Fruit fly (Drosophila melanogaster) whole organism, prepupa: ENCODE measurements around the gene CG10486.

ENCODE experiments used
- Blimp-1 ChIP-seq: fragments of 200-800 bp; sonication (Bioruptor generic); optimal IDR thresholded peaks from 3 replicates; lab custom pipeline; 2017; ENCODE audit warnings: missing biosample characterization, missing genetic modification characterization, mild to moderate bottlenecking, moderate library complexity, missing genetic modification reagents
- CG10631 ChIP-seq: fragments of 200-800 bp; sonication (Bioruptor generic); optimal IDR thresholded peaks from 2 replicates; lab custom pipeline; 2016; ENCODE audit warnings: missing biosample characterization, missing genetic modification characterization
- CG10669 ChIP-seq: fragments of 200-800 bp; sonication (Bioruptor generic); optimal IDR thresholded peaks from 3 replicates; lab custom pipeline; 2018; ENCODE audit warnings: missing biosample characterization, mild to moderate bottlenecking, missing genetic modification characterization, moderate library complexity
- CG11762 ChIP-seq: fragments of 200-800 bp; sonication (Bioruptor generic); optimal IDR thresholded peaks from 3 replicates; lab custom pipeline; 2016; ENCODE audit warnings: missing biosample characterization, missing genetic modification characterization; ENCODE audit not compliant: insufficient read depth
- CG11902 ChIP-seq: fragments of 200-800 bp; sonication (Bioruptor generic); optimal IDR thresholded peaks from 3 replicates; lab custom pipeline; 2016; ENCODE audit warnings: missing biosample characterization, missing genetic modification characterization
- CG16779 ChIP-seq: fragments of 200-800 bp; sonication (Bioruptor generic); optimal IDR thresholded peaks from 3 replicates; lab custom pipeline; 2017; ENCODE audit warnings: missing biosample characterization, mild to moderate bottlenecking, missing genetic modification characterization
- CG3032 ChIP-seq: fragments of 200-800 bp; optimal IDR thresholded peaks from 2 replicates; lab custom pipeline; 2019; ENCODE audit warnings: missing biosample characterization, mild to moderate bottlenecking, missing genetic modification characterization, moderate library complexity
- CG31627 ChIP-seq: fragments of 200-800 bp; sonication (Bioruptor generic); optimal IDR thresholded peaks from 3 replicates; lab custom pipeline; 2016; ENCODE audit warnings: missing biosample characterization, missing genetic modification characterization
- CG32006 ChIP-seq: fragments of 200-800 bp; sonication (Bioruptor generic); optimal IDR thresholded peaks from 3 replicates; lab custom pipeline; 2017; ENCODE audit warnings: missing biosample characterization, mild to moderate bottlenecking, missing genetic modification characterization
- CG4318 ChIP-seq: fragments of 200-800 bp; sonication (Bioruptor generic); optimal IDR thresholded peaks from 3 replicates; lab custom pipeline; 2017; ENCODE audit warnings: missing biosample characterization, mild to moderate bottlenecking, missing genetic modification characterization
- CG6163 ChIP-seq: fragments of 200-800 bp; sonication (Bioruptor generic); IDR thresholded peaks from 3 replicates; pipeline ENCODE4 v1.3.6; 2022; ENCODE audit warnings: missing biosample characterization, missing genetic modification characterization
- CG6792 ChIP-seq: fragments of 200-800 bp; sonication (Bioruptor generic); optimal IDR thresholded peaks from 3 replicates; lab custom pipeline; 2016; ENCODE audit warnings: missing biosample characterization, missing genetic modification characterization
- CG6808 ChIP-seq: fragments of 200-800 bp; sonication (Bioruptor generic); optimal IDR thresholded peaks from 3 replicates; lab custom pipeline; 2017; ENCODE audit warnings: missing biosample characterization, missing genetic modification characterization, mild to moderate bottlenecking, moderate library complexity, missing genetic modification reagents
- CG6854 ChIP-seq: fragments of 200-800 bp; sonication (Bioruptor generic); optimal IDR thresholded peaks from 2 replicates; lab custom pipeline; 2017; ENCODE audit warnings: missing biosample characterization, mild to moderate bottlenecking, missing genetic modification characterization
- CG7368 ChIP-seq: fragments of 200-800 bp; sonication (Bioruptor generic); optimal IDR thresholded peaks from 3 replicates; lab custom pipeline; 2016; ENCODE audit warnings: missing biosample characterization, missing genetic modification characterization
- CG8119 ChIP-seq: fragments of 200-800 bp; sonication (Bioruptor generic); IDR thresholded peaks from 3 replicates; pipeline ENCODE4 v1.3.6; 2022; ENCODE audit warnings: missing biosample characterization, missing genetic modification characterization
- CG8319 ChIP-seq: fragments of 200-800 bp; sonication (Bioruptor generic); optimal IDR thresholded peaks from 3 replicates; lab custom pipeline; 2016; ENCODE audit warnings: missing biosample characterization, missing genetic modification characterization
- CG8632 ChIP-seq: fragments of 200-800 bp; sonication (Bioruptor generic); optimal IDR thresholded peaks from 3 replicates; lab custom pipeline; 2016; ENCODE audit warnings: missing biosample characterization, missing genetic modification characterization
- CG9139 ChIP-seq: fragments of 200-800 bp; sonication (Bioruptor generic); optimal IDR thresholded peaks from 3 replicates; lab custom pipeline; 2017; ENCODE audit warnings: missing biosample characterization, mild to moderate bottlenecking, missing genetic modification characterization
- Eip75B ChIP-seq: fragments of 200-800 bp; sonication (Bioruptor generic); optimal IDR thresholded peaks from 3 replicates; lab custom pipeline; 2016; ENCODE audit warnings: missing biosample characterization, missing genetic modification characterization
- Eip78C ChIP-seq: fragments of 200-800 bp; sonication (Bioruptor generic); peaks from one replicate; lab custom pipeline; 2016; ENCODE audit warnings: missing biosample characterization, missing genetic modification characterization
- Eip93F ChIP-seq: fragments of 200-800 bp; sonication (Bioruptor generic); optimal IDR thresholded peaks from 2 replicates; lab custom pipeline; 2016; ENCODE audit warnings: missing biosample characterization, mild to moderate bottlenecking, missing genetic modification characterization
- Ets21C ChIP-seq: fragments of 200-800 bp; sonication (Bioruptor generic); optimal IDR thresholded peaks from 3 replicates; lab custom pipeline; 2016; ENCODE audit warnings: missing biosample characterization, missing genetic modification characterization
- Ets96B ChIP-seq: fragments of 200-800 bp; optimal IDR thresholded peaks from 2 replicates; lab custom pipeline; 2019; ENCODE audit warnings: missing biosample characterization, mild to moderate bottlenecking, missing genetic modification characterization, moderate library complexity
- Hr38 ChIP-seq: sonication (Bioruptor generic); optimal IDR thresholded peaks from 2 replicates; lab custom pipeline; 2016; ENCODE audit warnings: missing biosample characterization, missing genetic modification characterization
- Hr39 ChIP-seq: fragments of 200-800 bp; sonication (Bioruptor generic); optimal IDR thresholded peaks from 2 replicates; lab custom pipeline; 2016; ENCODE audit warnings: missing biosample characterization, missing genetic modification characterization
- Hr4 ChIP-seq: fragments of 200-800 bp; sonication (Bioruptor generic); optimal IDR thresholded peaks from 3 replicates; lab custom pipeline; 2016; ENCODE audit warnings: missing biosample characterization, missing genetic modification characterization
- Lpt ChIP-seq: fragments of 200-800 bp; sonication (Bioruptor generic); optimal IDR thresholded peaks from 3 replicates; lab custom pipeline; 2016; ENCODE audit warnings: missing biosample characterization, missing genetic modification characterization
- Met ChIP-seq: fragments of 200-800 bp; sonication (Bioruptor generic); optimal IDR thresholded peaks from 3 replicates; lab custom pipeline; 2016; ENCODE audit warnings: missing biosample characterization, missing genetic modification characterization
- OdsH ChIP-seq: fragments of 200-800 bp; sonication (Bioruptor generic); optimal IDR thresholded peaks from 3 replicates; lab custom pipeline; 2016; ENCODE audit warnings: missing biosample characterization, missing genetic modification characterization
- Smox ChIP-seq: fragments of 200-800 bp; sonication (Bioruptor generic); optimal IDR thresholded peaks from 3 replicates; lab custom pipeline; 2016; ENCODE audit warnings: missing biosample characterization, missing genetic modification characterization
- Sox102F ChIP-seq: fragments of 200-800 bp; sonication (Bioruptor generic); optimal IDR thresholded peaks from 2 replicates; lab custom pipeline; 2016; ENCODE audit warnings: missing biosample characterization, mild to moderate bottlenecking, missing genetic modification characterization
- Sox14 ChIP-seq: fragments of 200-800 bp; sonication (Bioruptor generic); optimal IDR thresholded peaks from 3 replicates; lab custom pipeline; 2016; ENCODE audit warnings: missing biosample characterization, missing genetic modification characterization
- achi ChIP-seq: fragments of 200-800 bp; sonication (Bioruptor generic); optimal IDR thresholded peaks from 3 replicates; lab custom pipeline; 2016; ENCODE audit warnings: missing biosample characterization, missing genetic modification characterization
- acj6 ChIP-seq: fragments of 200-800 bp; sonication (Bioruptor generic); optimal IDR thresholded peaks from 3 replicates; lab custom pipeline; 2016; ENCODE audit warnings: missing biosample characterization, missing genetic modification characterization
- cyc ChIP-seq: fragments of 200-800 bp; sonication (Bioruptor generic); optimal IDR thresholded peaks from 3 replicates; lab custom pipeline; 2016; ENCODE audit warnings: missing biosample characterization, missing genetic modification characterization
- dac ChIP-seq: fragments of 200-800 bp; sonication (Bioruptor generic); optimal IDR thresholded peaks from 2 replicates; lab custom pipeline; 2017; ENCODE audit warnings: missing biosample characterization, mild to moderate bottlenecking, missing genetic modification characterization
- dsx ChIP-seq: fragments of 200-800 bp; optimal IDR thresholded peaks from 3 replicates; lab custom pipeline; 2019; ENCODE audit warnings: missing biosample characterization, mild to moderate bottlenecking, missing genetic modification characterization, moderate library complexity; ENCODE audit not compliant: poor library complexity, severe bottlenecking
- eg ChIP-seq: fragments of 200-800 bp; sonication (Bioruptor generic); IDR thresholded peaks from 3 replicates; pipeline ENCODE4 v1.3.6; 2022; ENCODE audit warnings: missing biosample characterization, missing genetic modification characterization
- esn ChIP-seq: fragments of 200-800 bp; sonication (Bioruptor generic); optimal IDR thresholded peaks from 2 replicates; lab custom pipeline; 2016; ENCODE audit warnings: missing biosample characterization, mild to moderate bottlenecking, missing genetic modification characterization, moderate library complexity
- fd85E ChIP-seq: fragments of 200-800 bp; sonication (Bioruptor generic); optimal IDR thresholded peaks from 3 replicates; lab custom pipeline; 2016; ENCODE audit warnings: missing biosample characterization, missing genetic modification characterization
- fkh ChIP-seq: fragments of 200-800 bp; sonication (Bioruptor generic); optimal IDR thresholded peaks from 3 replicates; lab custom pipeline; 2017; ENCODE audit warnings: missing biosample characterization, mild to moderate bottlenecking, missing genetic modification characterization, moderate library complexity
- lz ChIP-seq: fragments of 200-800 bp; sonication (Bioruptor generic); optimal IDR thresholded peaks from 3 replicates; lab custom pipeline; 2016; ENCODE audit warnings: missing biosample characterization, missing genetic modification characterization
- salr ChIP-seq, 2 experiments: fragments of 200-800 bp; sonication (Bioruptor generic); optimal IDR thresholded peaks; 3 replicates each; lab custom pipeline; 2016 to 2018; ENCODE audit warnings: missing biosample characterization in 2 of 2, missing genetic modification characterization in 2 of 2, mild to moderate bottlenecking in 1 of 2
- spab ChIP-seq: fragments of 200-800 bp; sonication (Bioruptor generic); optimal IDR thresholded peaks from 2 replicates; lab custom pipeline; 2017; ENCODE audit warnings: missing biosample characterization, mild to moderate bottlenecking, missing genetic modification characterization, missing genetic modification reagents
- ss ChIP-seq, 2 experiments: fragments of 200-800 bp; sonication (Bioruptor generic); optimal IDR thresholded peaks; 2 replicates in 1 of 2; 3 replicates in 1 of 2; lab custom pipeline; 2017 to 2018; ENCODE audit warnings: mild to moderate bottlenecking in 2 of 2, missing biosample characterization in 2 of 2, missing genetic modification characterization in 2 of 2, moderate library complexity in 1 of 2
- svp ChIP-seq: fragments of 200-800 bp; sonication (Bioruptor generic); peaks from one replicate; lab custom pipeline; 2016; ENCODE audit warnings: missing biosample characterization, missing genetic modification characterization
- vri ChIP-seq: fragments of 200-800 bp; sonication (Bioruptor generic); optimal IDR thresholded peaks from 3 replicates; lab custom pipeline; 2016; ENCODE audit warnings: missing biosample characterization, mild to moderate bottlenecking, missing genetic modification characterization

The CG10486 gene

DNA sequence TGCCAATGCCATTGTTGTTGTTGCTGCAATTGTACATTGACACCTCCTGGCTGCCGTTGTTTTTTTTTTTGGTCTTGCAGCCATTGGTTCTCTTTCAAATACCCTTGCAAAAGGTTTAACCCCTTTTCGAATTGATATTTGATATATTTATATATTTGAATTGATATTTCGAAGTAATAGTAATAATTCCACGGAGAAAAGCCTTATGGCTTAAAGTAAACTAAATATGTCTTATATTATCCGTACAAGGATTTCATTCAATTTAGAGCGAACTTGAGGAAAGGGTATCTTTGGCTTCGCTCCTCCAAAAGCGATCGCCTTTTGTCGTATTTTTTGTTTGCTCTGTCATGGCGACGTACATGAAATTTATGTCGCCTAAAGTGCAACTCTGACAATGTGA, 35.0 kb upstream of the CG10486 start (continued):
- TF ChIP-seq Hr4 (GFP tag; lab: Kevin White, UChicago) (no peak), Blimp-1 (GFP tag; lab: Kevin White, UChicago) (no peak), CG8319 (GFP tag; lab: Kevin White, UChicago) (no peak), Met (peak; percentile 19), CG11902 (no peak), fd85E (GFP tag; lab: Kevin White, UChicago) (no peak), lz (GFP tag; lab: Kevin White, UChicago) (no peak), dac (GFP tag; lab: Kevin White, UChicago) (peak; percentile 25), CG6854 (GFP tag; lab: Kevin White, UChicago) (no peak), CG7368 (GFP tag; lab: Kevin White, UChicago) (no peak), CG4318 (GFP tag; lab: Kevin White, UChicago) (no peak), fkh (GFP tag; lab: Kevin White, UChicago) (no peak), cyc (GFP tag; lab: Kevin White, UChicago) (no peak), Ets21C (GFP tag; lab: Kevin White, UChicago) (no peak), CG16779 (no peak), CG3032 (tag; lab: Kevin White, UChicago) (peak; percentile 60), CG10669 (GFP tag; lab: Kevin White, UChicago) (peak; percentile 41), CG31627 (GFP tag; lab: Kevin White, UChicago) (no peak), CG6808 (GFP tag; lab: Kevin White, UChicago) (peak; percentile 45), dsx (GFP tag; lab: Kevin White, UChicago) (peak; percentile 64), OdsH (GFP tag; lab: Kevin White, UChicago) (peak; percentile 55), Hr38 (no peak), CG6163 (GFP tag; lab: Robert Waterston, UW) (peak; percentile 25), Eip93F (GFP tag; lab: Kevin White, UChicago) (no peak), eg (GFP tag; lab: Robert Waterston, UW) (peak; percentile 36; the same call in 2 of the 3 replicates), achi (GFP tag; lab: Kevin White, UChicago) (peak; percentile 50), esn (GFP tag; lab: Kevin White, UChicago) (peak; percentile 50), Lpt (GFP tag; lab: Kevin White, UChicago) (no peak), spab (GFP tag; lab: Kevin White, UChicago) (peak; percentile 3), Hr39 (GFP tag; lab: Kevin White, UChicago) (peak; percentile 10), CG10631 (GFP tag; lab: Kevin White, UChicago) (peak; percentile 32), Eip78C (peak; percentile 82), Sox102F (GFP tag; lab: Kevin White, UChicago) (peak; percentile 11), CG32006 (GFP tag; lab: Kevin White, UChicago) (peak; percentile 57), Ets96B (tag; lab: Kevin White, UChicago) (peak; percentile 66), salr (GFP tag; optimal IDR thresholded peaks at IDR 0.05; lab: Kevin White, UChicago) (no peak), CG8632 (GFP tag; lab: Kevin White, UChicago) (no peak)

DNA sequence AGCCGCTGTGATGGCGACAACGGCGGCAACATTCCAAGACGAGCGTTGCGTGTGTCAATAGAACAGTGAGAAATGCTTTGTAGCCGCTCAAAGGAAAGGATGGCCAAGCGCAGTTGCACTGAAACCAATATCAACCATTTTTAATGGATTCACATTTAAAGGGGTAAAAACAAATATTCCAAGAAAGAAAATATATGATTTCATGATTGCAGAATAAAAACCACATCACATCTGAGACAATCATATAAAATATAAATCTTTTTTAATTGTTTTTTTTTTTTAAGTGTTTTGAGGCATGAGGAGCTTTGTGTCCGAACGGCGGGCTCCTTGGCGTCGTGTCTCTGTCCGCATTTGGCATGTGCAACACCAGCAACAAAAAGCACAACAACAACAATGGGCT, 34.6 kb upstream of the CG10486 start:
- no peak for TF ChIP-seq CG8632 (GFP tag; lab: Kevin White, UChicago)
- no peak for TF ChIP-seq CG31627 (GFP tag; lab: Kevin White, UChicago)
- TF ChIP-seq Met: peak; percentile 6
- peak; percentile 55 for TF ChIP-seq achi (GFP tag; lab: Kevin White, UChicago)
- TF ChIP-seq CG8119 (GFP tag; lab: Robert Waterston, UW): peak; percentile 53; the same call in 2 of the 3 replicates
- peak; percentile 74 for TF ChIP-seq CG6163 (GFP tag; lab: Robert Waterston, UW)
- peak; percentile 27 for TF ChIP-seq CG6792
- TF ChIP-seq vri (GFP tag; lab: Kevin White, UChicago): no peak
- no peak for TF ChIP-seq Ets21C (GFP tag; lab: Kevin White, UChicago)
- peak; percentile 47 for TF ChIP-seq CG11762 (GFP tag; lab: Kevin White, UChicago)
- peak in 1 of 2 experiments; percentile 22 for TF ChIP-seq ss (GFP tag; optimal IDR thresholded peaks at IDR 0.05; lab: Kevin White, UChicago)
- no peak for TF ChIP-seq salr (GFP tag; optimal IDR thresholded peaks at IDR 0.05; lab: Kevin White, UChicago)
- TF ChIP-seq Eip75B (GFP tag; lab: Kevin White, UChicago): no peak
- TF ChIP-seq svp: peak; percentile 62
- no peak for TF ChIP-seq dac (GFP tag; lab: Kevin White, UChicago)
- peak; percentile 44 for TF ChIP-seq Sox14 (GFP tag; lab: Kevin White, UChicago)
- peak; percentile 24 for TF ChIP-seq spab (GFP tag; lab: Kevin White, UChicago)
- no peak for TF ChIP-seq CG9139 (GFP tag; lab: Kevin White, UChicago)
- TF ChIP-seq acj6: peak; percentile 34
- peak; percentile 14 for TF ChIP-seq CG16779
- TF ChIP-seq Smox (GFP tag; lab: Kevin White, UChicago): no peak
- TF ChIP-seq Sox102F (GFP tag; lab: Kevin White, UChicago): peak; percentile 12
- TF ChIP-seq Lpt (GFP tag; lab: Kevin White, UChicago): peak; percentile 34
- TF ChIP-seq CG3032 (tag; lab: Kevin White, UChicago): peak; percentile 6
- peak; percentile 65 for TF ChIP-seq esn (GFP tag; lab: Kevin White, UChicago)
- no peak for TF ChIP-seq CG6808 (GFP tag; lab: Kevin White, UChicago)
